Fruit fly (Drosophila melanogaster): Measurements from ENCODE around the gene CG13692.

CG13692 gene

dm6 chr2L:419620-420184, 1.9 kb upstream of the CG13692 start, which contains the start of the genes CG13690 and RpLP1 (continued):
- peak; percentile 71 for TF ChIP-seq CG2678 (tag; optimal IDR thresholded peaks at IDR 0.05)
- 0 out of 2 replicates have a peak, but pooled peaks have one; percentile 17 for TF ChIP-seq sna (GFP tag; IDR thresholded peaks at IDR 0.05; ENCODE audit: partially characterized antibody)
- peak; percentile 85 for TF ChIP-seq Vsx1 (GFP tag; optimal IDR thresholded peaks at IDR 0.05)
- TF ChIP-seq CG5180 (GFP tag; optimal IDR thresholded peaks at IDR 0.05): peak; percentile 48
- TF ChIP-seq CG8089 (GFP tag; optimal IDR thresholded peaks at IDR 0.05): peak; percentile 72
- peak; percentile 35 for TF ChIP-seq Six4 (GFP tag; optimal IDR thresholded peaks at IDR 0.05)
- TF ChIP-seq Atf3 (GFP tag; optimal IDR thresholded peaks at IDR 0.05): peak; percentile 37
- no peak for TF ChIP-seq Hr39 (optimal IDR thresholded peaks at IDR 0.05)
- TF ChIP-seq CG3838 (GFP tag; optimal IDR thresholded peaks at IDR 0.05): peak; percentile 5
- peak; percentile 99 for TF ChIP-seq MESR4 (GFP tag; optimal IDR thresholded peaks at IDR 0.05)
- TF ChIP-seq GATAe (GFP tag; conservative IDR thresholded peaks at IDR 0.05): no peak
- TF ChIP-seq CG10654 (GFP tag; optimal IDR thresholded peaks at IDR 0.05): peak; percentile 15
- peak; percentile 82 for TF ChIP-seq CG10209 (GFP tag; optimal IDR thresholded peaks at IDR 0.05)
- no peak for TF ChIP-seq CG4404 (GFP tag; IDR thresholded peaks at IDR 0.05)
- no peak; the same call in 1 of the 2 replicates for TF ChIP-seq CG10321 (GFP tag; IDR thresholded peaks at IDR 0.05)
- no peak; the same call in 2 of the 3 replicates for TF ChIP-seq ase (GFP tag; IDR thresholded peaks at IDR 0.05)
- TF ChIP-seq bsh (GFP tag; optimal IDR thresholded peaks at IDR 0.05): peak; percentile 35 to 47
- no peak for TF ChIP-seq so (GFP tag; IDR thresholded peaks at IDR 0.05)
- peak; percentile 70 for TF ChIP-seq Bteb2 (GFP tag; optimal IDR thresholded peaks at IDR 0.05)
- peak; percentile 47 for TF ChIP-seq CG8944 (GFP tag; optimal IDR thresholded peaks at IDR 0.05)
- TF ChIP-seq Dfd (GFP tag; optimal IDR thresholded peaks at IDR 0.05): no peak
- TF ChIP-seq Rx (GFP tag; IDR thresholded peaks at IDR 0.05): 0 out of 2 replicates have a peak, but pooled peaks have one; percentile 6
- peak; percentile 63 to 66 for TF ChIP-seq chif (GFP tag; optimal IDR thresholded peaks at IDR 0.05)
- TF ChIP-seq lov (optimal IDR thresholded peaks at IDR 0.05): no peak
- peak; percentile 77; the same call in 2 of the 3 replicates for TF ChIP-seq lov (GFP tag; IDR thresholded peaks at IDR 0.05)
- no peak for TF ChIP-seq croc (GFP tag; conservative IDR thresholded peaks at IDR 0.05)
- peak; percentile 92 for TF ChIP-seq CG7987 (GFP tag; optimal IDR thresholded peaks at IDR 0.05)
- TF ChIP-seq pros (GFP tag; optimal IDR thresholded peaks at IDR 0.05): no peak
- no peak for TF ChIP-seq psq (GFP tag; optimal IDR thresholded peaks at IDR 0.05)
- no peak for TF ChIP-seq pita (GFP tag; optimal IDR thresholded peaks at IDR 0.05)
- peak; percentile 84 for TF ChIP-seq Lhr (GFP tag; optimal IDR thresholded peaks at IDR 0.05)
- TF ChIP-seq Poxn (GFP tag; IDR thresholded peaks at IDR 0.05): no peak
- TF ChIP-seq ap (GFP tag; IDR thresholded peaks at IDR 0.05): peak; percentile 24; the same call in 1 of the 2 replicates
- TF ChIP-seq CG33213 (GFP tag; optimal IDR thresholded peaks at IDR 0.05): peak; percentile 87
- peak; percentile 95 for TF ChIP-seq YL-1 (GFP tag; optimal IDR thresholded peaks at IDR 0.05)
- no peak for TF ChIP-seq hbn (GFP tag; IDR thresholded peaks at IDR 0.05; ENCODE audit: partially characterized antibody)
- peak; percentile 81 for TF ChIP-seq CG2875 (GFP tag; optimal IDR thresholded peaks at IDR 0.05)
- peak in 1 of 2 experiments; percentile 76 for TF ChIP-seq Eip74EF (GFP tag; optimal IDR thresholded peaks at IDR 0.05)
- TF ChIP-seq Bdp1 (GFP tag; optimal IDR thresholded peaks at IDR 0.05): peak; percentile 50
- peak; percentile 54; the same call in 1 of the 3 replicates for TF ChIP-seq C15 (GFP tag; IDR thresholded peaks at IDR 0.05)
- peak; percentile 11 for TF ChIP-seq Atf-2 (GFP tag; optimal IDR thresholded peaks at IDR 0.05)
- TF ChIP-seq CG34224 (GFP tag; IDR thresholded peaks at IDR 0.05; ENCODE audit: partially characterized antibody): no peak
- TF ChIP-seq ERR (GFP tag; optimal IDR thresholded peaks at IDR 0.05): no peak
- no peak for TF ChIP-seq z (GFP tag; IDR thresholded peaks at IDR 0.05)
- peak; percentile 71 for TF ChIP-seq Nf-YC (tag; optimal IDR thresholded peaks at IDR 0.05)
- TF ChIP-seq CG4617 (GFP tag; optimal IDR thresholded peaks at IDR 0.05; ENCODE audit: borderline replicate concordance): peak; percentile 15
- peak; percentile 13 for TF ChIP-seq ind (GFP tag; optimal IDR thresholded peaks at IDR 0.05)
- TF ChIP-seq cato (GFP tag; optimal IDR thresholded peaks at IDR 0.05; ENCODE audit: borderline replicate concordance): peak; percentile 37
- TF ChIP-seq slou (GFP tag; optimal IDR thresholded peaks at IDR 0.05): peak; percentile 39
- TF ChIP-seq Max (GFP tag; optimal IDR thresholded peaks at IDR 0.05): peak; percentile 80

Data from whole organism, embryonic.